Worm (Caenorhabditis elegans) whole organism, young adult: ENCODE measurements around the gene srbc-65.

Experiments used
- F33H1.4 ChIP-seq: fragments of 200-800 bp; sonication (Bioruptor generic); IDR thresholded peaks from 2 replicates; pipeline ENCODE4 v1.3.6; 2022; ENCODE audit warnings: missing genetic modification reagents, missing genetic modification characterization, missing compliant biosample characterization
- F37B4.10 ChIP-seq: fragments of 200-800 bp; sonication (Bioruptor generic); IDR thresholded peaks from 2 replicates; pipeline ENCODE4 v1.3.6; 2022; ENCODE audit warnings: missing genetic modification characterization, missing compliant biosample characterization
- F55B11.4 ChIP-seq: sonication (generic microtip); optimal IDR thresholded peaks from 2 replicates; lab custom pipeline; 2016; ENCODE audit warnings: missing compliant biosample characterization, missing genetic modification characterization, borderline replicate concordance; ENCODE audit not compliant: insufficient read depth
- K11D2.4 ChIP-seq: fragments of 200-800 bp; sonication (Bioruptor generic); IDR thresholded peaks from 2 replicates; pipeline ENCODE4 v1.3.6; 2022; ENCODE audit warnings: missing genetic modification reagents, missing genetic modification characterization, missing compliant biosample characterization
- K12H6.12 ChIP-seq: fragments of 200-800 bp; sonication (Bioruptor generic); optimal IDR thresholded peaks from 2 replicates; lab custom pipeline; 2018; ENCODE audit warnings: mild to moderate bottlenecking, missing genetic modification characterization, missing compliant biosample characterization
- Y53F4B.3 ChIP-seq: fragments of 200-800 bp; sonication (Bioruptor generic); IDR thresholded peaks from 2 replicates; pipeline ENCODE4 v1.3.6; 2022; ENCODE audit warnings: missing genetic modification reagents, missing genetic modification characterization, missing compliant biosample characterization
- Y53G8AR.9 ChIP-seq: fragments of 200-800 bp; sonication (Bioruptor generic); conservative IDR thresholded peaks from 2 replicates; pipeline ENCODE4 v1.3.6; 2022; ENCODE audit warnings: missing genetic modification reagents, missing genetic modification characterization, missing compliant biosample characterization
- akir-1 ChIP-seq: fragments of 200-800 bp; sonication (Bioruptor generic); optimal IDR thresholded peaks from 2 replicates; lab custom pipeline; 2018; ENCODE audit warnings: mild to moderate bottlenecking, missing genetic modification characterization, moderate library complexity, missing compliant biosample characterization
- ama-1 ChIP-seq, 3 experiments: fragments of 150-350 bp in 1 of 3; sonication (generic microtip) in 2 of 3; optimal IDR thresholded peaks; 2 replicates each; lab custom pipeline; 2014 to 2018; ENCODE audit warnings: missing biosample characterization in 2 of 3, missing genetic modification characterization in 2 of 3, missing genetic modification reagents in 2 of 3
- athp-1 ChIP-seq: sonication (generic microtip); optimal IDR thresholded peaks from 2 replicates; lab custom pipeline; 2017; ENCODE audit warnings: mild to moderate bottlenecking, missing genetic modification characterization, missing compliant biosample characterization
- bed-1 ChIP-seq: fragments of 200-800 bp; sonication (Bioruptor generic); IDR thresholded peaks from 2 replicates; pipeline ENCODE4 v1.3.6; 2022; ENCODE audit warnings: missing genetic modification reagents, missing genetic modification characterization, missing compliant biosample characterization
- bed-2 ChIP-seq: fragments of 200-800 bp; sonication (Bioruptor generic); IDR thresholded peaks from 2 replicates; pipeline ENCODE4 v1.3.6; 2022; ENCODE audit warnings: missing genetic modification reagents, missing genetic modification characterization, missing compliant biosample characterization
- ceh-100 ChIP-seq: fragments of 200-800 bp; sonication (Bioruptor generic); IDR thresholded peaks from 2 replicates; pipeline ENCODE4 v1.3.6; 2022; ENCODE audit warnings: missing genetic modification reagents, missing genetic modification characterization, missing compliant biosample characterization
- ceh-40 ChIP-seq: fragments of 200-800 bp; sonication (Bioruptor generic); IDR thresholded peaks from 2 replicates; pipeline ENCODE4 v1.3.6; 2022; ENCODE audit warnings: missing genetic modification characterization, missing compliant biosample characterization
- dox-1 ChIP-seq: fragments of 200-800 bp; sonication (Bioruptor generic); IDR thresholded peaks from 2 replicates; pipeline ENCODE4 v1.3.6; 2022; ENCODE audit warnings: missing genetic modification reagents, missing genetic modification characterization, missing compliant biosample characterization
- dpl-1 ChIP-seq: fragments of 150-350 bp; optimal IDR thresholded peaks from 2 replicates; lab custom pipeline; 2014; ENCODE audit warnings: missing biosample characterization, missing genetic modification reagents, missing genetic modification characterization
- hmg-1.2 ChIP-seq: fragments of 200-800 bp; sonication (Bioruptor generic); IDR thresholded peaks from 2 replicates; pipeline ENCODE4 v1.3.6; 2022; ENCODE audit warnings: missing genetic modification reagents, missing genetic modification characterization, missing compliant biosample characterization
- hrde-1 ChIP-seq: sonication (generic microtip); optimal IDR thresholded peaks from 2 replicates; lab custom pipeline; 2016; ENCODE audit warnings: missing genetic modification characterization, mild to moderate bottlenecking, missing compliant biosample characterization, moderate library complexity, missing genotype, missing genetic modification reagents, borderline replicate concordance
- hsf-1 ChIP-seq: fragments of 200-800 bp; sonication (Bioruptor generic); IDR thresholded peaks from 2 replicates; pipeline ENCODE4 v1.3.6; 2022; ENCODE audit warnings: missing genetic modification reagents, missing genetic modification characterization, missing compliant biosample characterization
- lag-1 ChIP-seq: fragments of 200-800 bp; sonication (Bioruptor generic); IDR thresholded peaks from 2 replicates; pipeline ENCODE4 v1.3.6; 2022; ENCODE audit warnings: missing genetic modification reagents, missing genetic modification characterization, missing compliant biosample characterization
- let-607 ChIP-seq, 2 experiments: fragments of 200-800 bp in 1 of 2; sonication (Bioruptor generic) in 1 of 2; sonication (generic microtip) in 1 of 2; optimal IDR thresholded peaks; 2 replicates each; lab custom pipeline; 2016 to 2018; ENCODE audit warnings: mild to moderate bottlenecking in 2 of 2, missing compliant biosample characterization in 2 of 2, missing genetic modification characterization in 2 of 2, moderate library complexity in 2 of 2, missing genotype in 1 of 2
- lin-35 ChIP-seq, 3 experiments: fragments of 150-350 bp in 2 of 3; sonication (generic microtip) in 1 of 3; optimal IDR thresholded peaks; 2 replicates each; lab custom pipeline; 2014 to 2018; ENCODE audit warnings: missing biosample characterization in 3 of 3, missing genetic modification characterization in 3 of 3, missing genetic modification reagents in 3 of 3
- lin-54 ChIP-seq: fragments of 200-800 bp; sonication (Bioruptor generic); optimal IDR thresholded peaks from 2 replicates; lab custom pipeline; 2018; ENCODE audit warnings: mild to moderate bottlenecking, missing genetic modification characterization, missing compliant biosample characterization
- lir-1 ChIP-seq: fragments of 200-800 bp; sonication (Bioruptor generic); conservative IDR thresholded peaks from 2 replicates; pipeline ENCODE4 v1.3.6; 2022; ENCODE audit warnings: missing genetic modification reagents, missing genetic modification characterization, missing compliant biosample characterization
- madf-3 ChIP-seq: fragments of 200-800 bp; sonication (Bioruptor generic); IDR thresholded peaks from 2 replicates; pipeline ENCODE4 v1.3.6; 2022; ENCODE audit warnings: missing genetic modification reagents, missing genetic modification characterization, missing compliant biosample characterization
- madf-6 ChIP-seq: fragments of 200-800 bp; sonication (Bioruptor generic); IDR thresholded peaks from 2 replicates; pipeline ENCODE4 v1.3.6; 2022; ENCODE audit warnings: missing genetic modification reagents, missing genetic modification characterization, missing compliant biosample characterization
- mcd-1 ChIP-seq: fragments of 200-800 bp; sonication (Bioruptor generic); IDR thresholded peaks from 2 replicates; pipeline ENCODE4 v1.3.6; 2022; ENCODE audit warnings: missing genetic modification reagents, missing genetic modification characterization, missing compliant biosample characterization
- mel-28 ChIP-seq: sonication (generic microtip); optimal IDR thresholded peaks from 2 replicates; lab custom pipeline; 2016; ENCODE audit warnings: borderline replicate concordance, mild to moderate bottlenecking, missing genetic modification characterization, missing compliant biosample characterization
- nfyb-1 ChIP-seq: fragments of 200-800 bp; sonication (Bioruptor generic); IDR thresholded peaks from 2 replicates; pipeline ENCODE4 v1.3.6; 2022; ENCODE audit warnings: missing genetic modification reagents, missing genetic modification characterization, missing compliant biosample characterization
- nhr-27 ChIP-seq: fragments of 200-800 bp; sonication (Bioruptor generic); optimal IDR thresholded peaks from 2 replicates; lab custom pipeline; 2018; ENCODE audit warnings: mild to moderate bottlenecking, missing genetic modification characterization, moderate library complexity, missing compliant biosample characterization
- pbrm-1 ChIP-seq: fragments of 200-800 bp; sonication (Bioruptor generic); IDR thresholded peaks from 2 replicates; pipeline ENCODE4 v1.3.6; 2022; ENCODE audit warnings: missing genetic modification reagents, missing genetic modification characterization, missing compliant biosample characterization
- pha-4 ChIP-seq: fragments of 150-350 bp; sonication (generic microtip); optimal IDR thresholded peaks from 2 replicates; lab custom pipeline; 2014; ENCODE audit warnings: missing biosample characterization, missing genetic modification reagents, missing genetic modification characterization
- rec-8 ChIP-seq, 2 experiments: sonication (generic microtip); optimal IDR thresholded peaks; 2 replicates each; lab custom pipeline; 2016; ENCODE audit warnings: mild to moderate bottlenecking in 2 of 2, missing genetic modification characterization in 2 of 2, missing genetic modification reagents in 2 of 2, missing genotype in 2 of 2, missing biosample characterization in 1 of 2, missing compliant biosample characterization in 1 of 2, moderate library complexity in 1 of 2
- snpc-1.3 ChIP-seq: sonication (generic microtip); optimal IDR thresholded peaks from 2 replicates; lab custom pipeline; 2017; ENCODE audit warnings: missing genetic modification characterization, mild to moderate bottlenecking, missing compliant biosample characterization, antibody characterized with exemption, moderate library complexity, missing genotype, missing genetic modification reagents; ENCODE audit not compliant: insufficient read depth
- snpc-4 ChIP-seq, 5 experiments: fragments of 150-350 bp in 1 of 5; sonication (generic microtip) in 4 of 5; optimal IDR thresholded peaks; 2 replicates each; lab custom pipeline; 2014 to 2018; ENCODE audit warnings: missing genetic modification characterization in 5 of 5, missing biosample characterization in 3 of 5, antibody characterized with exemption in 2 of 5, mild to moderate bottlenecking in 2 of 5, missing compliant biosample characterization in 2 of 5, missing genotype in 2 of 5, moderate library complexity in 2 of 5, missing genetic modification reagents in 1 of 5
- somi-1 ChIP-seq: fragments of 200-800 bp; sonication (Bioruptor generic); optimal IDR thresholded peaks from 2 replicates; lab custom pipeline; 2018; ENCODE audit warnings: mild to moderate bottlenecking, missing genetic modification characterization, missing compliant biosample characterization
- tbp1 ChIP-seq: fragments of 200-800 bp; sonication (Bioruptor generic); optimal IDR thresholded peaks from 2 replicates; lab custom pipeline; 2018; ENCODE audit warnings: mild to moderate bottlenecking, missing genetic modification characterization, missing compliant biosample characterization
- tlf-1 ChIP-seq: fragments of 200-800 bp; sonication (Bioruptor generic); optimal IDR thresholded peaks from 2 replicates; lab custom pipeline; 2018; ENCODE audit warnings: mild to moderate bottlenecking, missing genetic modification characterization, missing compliant biosample characterization
- xnd-1 ChIP-seq: sonication (generic microtip); optimal IDR thresholded peaks from 2 replicates; lab custom pipeline; 2016; ENCODE audit warnings: missing genotype, missing genetic modification reagents, missing genetic modification characterization, missing compliant biosample characterization
- ztf-18 ChIP-seq: sonication (generic microtip); optimal IDR thresholded peaks from 2 replicates; lab custom pipeline; 2016; ENCODE audit warnings: missing genotype, mild to moderate bottlenecking, missing genetic modification characterization, missing compliant biosample characterization

The srbc-65 gene

ce11 chrV:16537908-16538446 is 12.8 kb upstream of the srbc-65 start, which contains the start of gene Y32B12B.2 (continued):
- TF ChIP-seq K11D2.4 (GFP tag; lab: Robert Waterston, UW) (peak; percentile 39; the same call in 1 of the 2 replicates), pbrm-1 (GFP tag; lab: Robert Waterston, UW) (peak; percentile 68; the same call in 1 of the 2 replicates), bed-2 (GFP tag; lab: Robert Waterston, UW) (no peak; the same call in 1 of the 2 replicates), tbp1 (GFP tag; lab: Kevin White, UChicago) (peak; percentile 40), athp-1 (tag; lab: Kevin White, UChicago) (peak; percentile 9), let-607 (tag; optimal IDR thresholded peaks at IDR 0.05; lab: Kevin White, UChicago) (peak in 1 of 2 experiments; percentile 52), nhr-27 (tag; lab: Kevin White, UChicago) (no peak), hmg-1.2 (GFP tag; lab: Robert Waterston, UW) (peak; percentile 81), dpl-1 (GFP tag; lab: Kevin White, UChicago) (peak; percentile 76), ama-1 (optimal IDR thresholded peaks at IDR 0.05; lab: Kevin White, UChicago) (no peak), ama-1 (GFP tag; optimal IDR thresholded peaks at IDR 0.05; lab: Kevin White, UChicago) (no peak), Y53G8AR.9 (GFP tag; lab: Robert Waterston, UW) (0 out of 2 replicates have a peak, but pooled peaks have one; percentile 25), snpc-4 (GFP tag; optimal IDR thresholded peaks at IDR 0.05; lab: Kevin White, UChicago) (no peak), snpc-4 (tag; optimal IDR thresholded peaks at IDR 0.05; lab: Kevin White, UChicago) (peak in 2 of 4 experiments; percentile 52 to 73), lir-1 (GFP tag; lab: Robert Waterston, UW) (peak; percentile 28; the same call in 1 of the 2 replicates), ztf-18 (peak; percentile 46), xnd-1 (tag; lab: Kevin White, UChicago) (peak; percentile 38), bed-1 (peak; percentile 48; the same call in 1 of the 2 replicates), lin-54 (GFP tag; lab: Kevin White, UChicago) (peak; percentile 57), hsf-1 (peak; percentile 61), mcd-1 (GFP tag; lab: Robert Waterston, UW) (peak; percentile 85), tlf-1 (GFP tag; lab: Kevin White, UChicago) (peak; percentile 31), madf-3 (GFP tag; lab: Robert Waterston, UW) (0 out of 2 replicates have a peak, but pooled peaks have one; percentile 17), hrde-1 (peak; percentile 13), rec-8 (tag; optimal IDR thresholded peaks at IDR 0.05; lab: Kevin White, UChicago) (no peak), somi-1 (GFP tag; lab: Kevin White, UChicago) (peak; percentile 22)

ce11 chrV:16539666-16540065 is 11.1 kb upstream of the srbc-65 start:
- TF ChIP-seq ceh-40 (no peak), dox-1 (GFP tag; lab: Robert Waterston, UW) (no peak), akir-1 (GFP tag; lab: Kevin White, UChicago) (no peak), F33H1.4 (no peak), lin-35 (GFP tag; optimal IDR thresholded peaks at IDR 0.05; lab: Kevin White, UChicago) (no peak), F55B11.4 (no peak), ceh-100 (GFP tag; lab: Robert Waterston, UW) (no peak), nfyb-1 (GFP tag; lab: Robert Waterston, UW) (no peak), lag-1 (GFP tag; lab: Robert Waterston, UW) (no peak)

- TF ChIP-seq madf-6 (no peak), snpc-1.3 (tag; lab: Kevin White, UChicago) (no peak), K12H6.12 (no peak), pha-4 (tag; lab: Kevin White, UChicago) (no peak), mel-28 (tag; lab: Kevin White, UChicago) (no peak), Y53F4B.3 (no peak), F37B4.10 (no peak)
These were observed 10.1 kb upstream of the srbc-65 start for ce11 chrV:16540657-16541056.
